Worm (Caenorhabditis elegans): ENCODE results near the gene lin-52.

Gene lin-52

ce11 chrIII:9780665-9781304, 43.8 kb downstream of the lin-52 start, which contains the start of gene vha-1:
Gene vha-1, plus strand, starts transcription at chrIII:9781254.
- TF ChIP-seq flt-1 (GFP tag; IDR thresholded peaks at IDR 0.05) (no peak; the same call in 1 of the 2 replicates), cog-1 (tag; optimal IDR thresholded peaks at IDR 0.05) (peak; percentile 53), ztf-23 (GFP tag; IDR thresholded peaks at IDR 0.05) (0 out of 2 replicates have a peak, but pooled peaks have one; percentile 53), tab-1 (GFP tag; IDR thresholded peaks at IDR 0.05) (no peak), med-1 (GFP tag; optimal IDR thresholded peaks at IDR 0.05; ENCODE audit: insufficient read depth) (no peak)

ce11 chrIII:9780254-9780653, 44.3 kb downstream of the lin-52 start, which contains the start of gene sqv-3:
Gene sqv-3, minus strand, starts transcription at chrIII:9780354.
- TF ChIP-seq ztf-29 (GFP tag; IDR thresholded peaks at IDR 0.05), result no peak
- TF ChIP-seq T22C8.4 (GFP tag; IDR thresholded peaks at IDR 0.05), result no peak
- TF ChIP-seq flt-1 (GFP tag; IDR thresholded peaks at IDR 0.05), result no peak
- no peak for TF ChIP-seq ref-1 (GFP tag; conservative IDR thresholded peaks at IDR 0.05)
- TF ChIP-seq med-1 (GFP tag; optimal IDR thresholded peaks at IDR 0.05; ENCODE audit: insufficient read depth), result no peak
- no peak for TF ChIP-seq cog-1 (tag; optimal IDR thresholded peaks at IDR 0.05)

- TF ChIP-seq klf-2 (GFP tag; conservative IDR thresholded peaks at IDR 0.05), result no peak
- TF ChIP-seq flt-1 (GFP tag; IDR thresholded peaks at IDR 0.05), result no peak
- TF ChIP-seq ztf-29 (GFP tag; IDR thresholded peaks at IDR 0.05), result no peak
- no peak for TF ChIP-seq tab-1 (GFP tag; IDR thresholded peaks at IDR 0.05)
- no peak for TF ChIP-seq T22C8.4 (GFP tag; IDR thresholded peaks at IDR 0.05)
- no peak for TF ChIP-seq cog-1 (tag; optimal IDR thresholded peaks at IDR 0.05)
- TF ChIP-seq med-1 (GFP tag; optimal IDR thresholded peaks at IDR 0.05; ENCODE audit: insufficient read depth), result no peak
- no peak for TF ChIP-seq ref-1 (GFP tag; conservative IDR thresholded peaks at IDR 0.05)
- TF ChIP-seq ztf-23 (GFP tag; IDR thresholded peaks at IDR 0.05), result no peak
These were observed 45.5 kb downstream of the lin-52 start for ce11 chrIII:9779080-9779479.

ce11 chrIII:9776323-9776722, 48.2 kb downstream of the lin-52 start, which contains the start of gene usp-46:
Gene usp-46, plus strand, starts transcription at chrIII:9776623.
- TF ChIP-seq flt-1 (GFP tag; IDR thresholded peaks at IDR 0.05) (0 out of 2 replicates have a peak, but pooled peaks have one; percentile 39), ztf-23 (GFP tag; IDR thresholded peaks at IDR 0.05) (no peak)

ce11 chrIII:9775916-9776315, 48.6 kb downstream of the lin-52 start:
- TF ChIP-seq T22C8.4 (GFP tag; IDR thresholded peaks at IDR 0.05), result no peak
